Worm (Caenorhabditis elegans) whole organism, L2 larva: ENCODE results near the gene suds-3.
"Not testable (repeated sequence)": the region's sequence is repeated elsewhere in the genome, so short reads cannot be mapped to it uniquely, and the experiment has no call there.

Source experiments
- C34F6.9 ChIP-seq: fragments of 150-350 bp; optimal IDR thresholded peaks from 2 replicates; lab custom pipeline; 2014; ENCODE audit warnings: missing biosample characterization, missing genetic modification characterization
- F13H6.1 ChIP-seq: sonication (generic microtip); optimal IDR thresholded peaks from 2 replicates; lab custom pipeline; 2016; ENCODE audit warnings: missing genetic modification characterization, missing compliant biosample characterization
- ama-1 ChIP-seq: fragments of 150-350 bp; optimal IDR thresholded peaks from 2 replicates; lab custom pipeline; 2018; ENCODE audit warnings: inconsistent platforms
- blmp-1 ChIP-seq: sonication (generic microtip); optimal IDR thresholded peaks from 2 replicates; lab custom pipeline; 2017; ENCODE audit warnings: missing genetic modification characterization, mild to moderate bottlenecking, missing compliant biosample characterization, antibody characterized with exemption, moderate library complexity; ENCODE audit not compliant: insufficient read depth
- crh-2 ChIP-seq: sonication (generic microtip); optimal IDR thresholded peaks from 2 replicates; lab custom pipeline; 2017; ENCODE audit warnings: missing biosample characterization, missing genetic modification characterization
- egl-27 ChIP-seq: sonication (generic microtip); optimal IDR thresholded peaks from 3 replicates; lab custom pipeline; 2017; ENCODE audit warnings: missing biosample characterization, missing genetic modification reagents, missing genetic modification characterization
- fos-1 ChIP-seq: fragments of 150-350 bp; optimal IDR thresholded peaks from 2 replicates; lab custom pipeline; 2014; ENCODE audit warnings: missing biosample characterization, missing genetic modification characterization
- gmeb-1 ChIP-seq: fragments of 150-350 bp; optimal IDR thresholded peaks from 2 replicates; lab custom pipeline; 2014; ENCODE audit warnings: missing biosample characterization, missing genetic modification characterization
- lin-11 ChIP-seq: fragments of 150-350 bp; sonication (generic microtip); optimal IDR thresholded peaks from 2 replicates; lab custom pipeline; 2014; ENCODE audit warnings: missing biosample characterization, missing genetic modification characterization, inconsistent platforms, mixed read lengths
- lin-13 ChIP-seq: fragments of 150-350 bp; optimal IDR thresholded peaks from 2 replicates; lab custom pipeline; 2014; ENCODE audit warnings: missing biosample characterization, missing genetic modification reagents, missing genetic modification characterization
- lsy-2 ChIP-seq, 2 experiments: fragments of 150-350 bp in 1 of 2; sonication (generic microtip) in 1 of 2; optimal IDR thresholded peaks; 2 replicates each; lab custom pipeline; 2014 to 2017; ENCODE audit warnings: missing biosample characterization in 2 of 2, missing genetic modification characterization in 2 of 2
- mbf-1 ChIP-seq: sonication (generic microtip); optimal IDR thresholded peaks from 2 replicates; lab custom pipeline; 2017; ENCODE audit warnings: missing biosample characterization, missing genetic modification characterization
- mdl-1 ChIP-seq, 2 experiments: fragments of 150-350 bp in 1 of 2; sonication (generic microtip) in 1 of 2; optimal IDR thresholded peaks; 2 replicates each; lab custom pipeline; 2017; ENCODE audit warnings: missing biosample characterization in 2 of 2, missing genetic modification characterization in 2 of 2
- nhr-12 ChIP-seq: fragments of 150-350 bp; optimal IDR thresholded peaks from 2 replicates; lab custom pipeline; 2014; ENCODE audit warnings: missing biosample characterization, missing genetic modification characterization
- nhr-129 ChIP-seq: fragments of 150-350 bp; optimal IDR thresholded peaks from 2 replicates; lab custom pipeline; 2014; ENCODE audit warnings: missing biosample characterization, missing genetic modification characterization
- nhr-21 ChIP-seq: fragments of 150-350 bp; optimal IDR thresholded peaks from 2 replicates; lab custom pipeline; 2014; ENCODE audit warnings: missing biosample characterization, missing genetic modification characterization
- nhr-237 ChIP-seq: fragments of 150-350 bp; optimal IDR thresholded peaks from 2 replicates; lab custom pipeline; 2014; ENCODE audit warnings: missing biosample characterization, missing genetic modification characterization
- nhr-77 ChIP-seq: fragments of 150-350 bp; optimal IDR thresholded peaks from 2 replicates; lab custom pipeline; 2014; ENCODE audit warnings: missing biosample characterization, missing genetic modification characterization
- sem-4 ChIP-seq: fragments of 150-350 bp; optimal IDR thresholded peaks from 2 replicates; lab custom pipeline; 2014; ENCODE audit warnings: missing biosample characterization, missing genetic modification reagents, missing genetic modification characterization
- sma-3 ChIP-seq: sonication (generic microtip); optimal IDR thresholded peaks from 2 replicates; lab custom pipeline; 2016; ENCODE audit warnings: missing genetic modification reagents, missing genetic modification characterization, missing compliant biosample characterization
- sma-9 ChIP-seq, 2 experiments: fragments of 150-350 bp in 1 of 2; sonication (generic microtip) in 1 of 2; optimal IDR thresholded peaks; 2 replicates each; lab custom pipeline; 2014 to 2016; ENCODE audit warnings: missing genetic modification characterization in 2 of 2, mild to moderate bottlenecking in 1 of 2, missing biosample characterization in 1 of 2, missing compliant biosample characterization in 1 of 2, missing genetic modification reagents in 1 of 2, moderate library complexity in 1 of 2
- unc-55 ChIP-seq: fragments of 150-350 bp; sonication (generic microtip); optimal IDR thresholded peaks from 3 replicates; lab custom pipeline; 2014; ENCODE audit warnings: missing biosample characterization, missing genetic modification reagents, missing genetic modification characterization
- zag-1 ChIP-seq: fragments of 150-350 bp; optimal IDR thresholded peaks from 2 replicates; lab custom pipeline; 2014; ENCODE audit warnings: missing biosample characterization, missing genetic modification characterization
- ztf-1 ChIP-seq: fragments of 200-800 bp; sonication (Bioruptor generic); conservative IDR thresholded peaks from 2 replicates; pipeline ENCODE4 v1.3.6; 2022; ENCODE audit warnings: missing genetic modification characterization, missing compliant biosample characterization

Gene suds-3

ce11 chrV:9978425-9978824 lies 47.6 kb downstream of the suds-3 start:
- TF ChIP-seq ztf-1 (no peak), nhr-237 (tag; lab: Kevin White, UChicago) (no peak), ama-1 (lab: Kevin White, UChicago) (no peak), blmp-1 (tag; lab: Kevin White, UChicago) (no peak), C34F6.9 (peak; percentile 35), nhr-129 (peak; percentile 33), mdl-1 (tag; optimal IDR thresholded peaks at IDR 0.05; lab: Kevin White, UChicago) (peak in 1 of 2 experiments; percentile 15), zag-1 (tag; lab: Kevin White, UChicago) (peak; percentile 22), nhr-77 (tag; lab: Kevin White, UChicago) (no peak), nhr-12 (tag; lab: Kevin White, UChicago) (no peak), sma-9 (GFP tag; optimal IDR thresholded peaks at IDR 0.05; lab: Kevin White, UChicago) (peak; percentile 22), sma-9 (tag; optimal IDR thresholded peaks at IDR 0.05; lab: Kevin White, UChicago) (no peak), unc-55 (GFP tag; lab: Kevin White, UChicago) (peak; percentile 80), lsy-2 (tag; optimal IDR thresholded peaks at IDR 0.05; lab: Kevin White, UChicago) (peak in 1 of 2 experiments; percentile 36), crh-2 (tag; lab: Kevin White, UChicago) (peak; percentile 17), lin-11 (tag; lab: Kevin White, UChicago) (no peak), mbf-1 (tag; lab: Kevin White, UChicago) (no peak)

DNA sequence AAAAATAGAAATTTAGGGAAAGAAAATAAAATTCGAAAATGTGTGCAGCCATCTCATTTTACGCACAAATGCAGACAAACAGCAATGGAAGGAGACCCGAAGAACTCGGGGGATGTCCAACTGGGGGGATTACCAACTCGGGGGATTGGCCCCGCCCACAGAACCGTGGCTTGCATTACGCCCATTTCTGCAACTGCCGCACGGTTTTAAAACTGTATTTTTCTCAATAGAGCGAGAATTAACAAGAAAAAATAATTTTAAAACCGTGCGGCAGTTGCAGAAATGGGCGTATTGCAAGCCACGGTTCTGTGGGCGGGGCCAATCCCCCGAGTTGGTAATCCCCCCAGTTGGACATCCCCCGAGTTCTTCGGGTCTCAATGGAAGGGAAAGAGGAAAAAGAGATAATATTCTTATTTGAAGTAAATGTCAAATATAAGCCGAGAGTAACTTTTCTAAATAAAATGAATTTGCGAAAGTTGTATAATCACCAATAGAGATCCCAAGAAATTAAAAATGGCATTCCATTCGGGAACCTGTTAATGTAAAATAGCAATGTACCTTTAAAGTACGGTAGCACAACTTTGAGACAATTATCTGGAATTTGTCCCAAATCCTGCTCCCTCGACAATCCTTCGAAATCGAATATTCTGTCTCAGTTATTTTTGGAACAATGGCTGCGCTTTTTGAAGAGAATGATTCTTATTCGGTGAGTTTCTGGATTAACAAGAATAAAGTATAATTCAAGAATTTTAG lies 50.1 kb downstream of the suds-3 start, which contains the start of the genes ruvb-1 and tofu-1:
ruvb-1 (minus strand) TSS at position 72 of the 753 bp plus-strand sequence.
tofu-1 (plus strand) TSS at position 417 of the 753 bp plus-strand sequence.
- TF ChIP-seq F13H6.1 (tag; lab: Kevin White, UChicago) (peak; percentile 85), egl-27 (tag; lab: Kevin White, UChicago) (peak; percentile 14), gmeb-1 (tag; lab: Kevin White, UChicago) (peak; percentile 68), lin-11 (tag; lab: Kevin White, UChicago) (peak; percentile 56), sma-3 (GFP tag; lab: Kevin White, UChicago) (peak; percentile 91), lin-13 (GFP tag; lab: Kevin White, UChicago) (peak; percentile 80), fos-1 (tag; lab: Kevin White, UChicago) (peak; percentile 26), sem-4 (tag; lab: Kevin White, UChicago) (peak; percentile 40), crh-2 (tag; lab: Kevin White, UChicago) (peak; percentile 65), nhr-129 (peak; percentile 22), blmp-1 (tag; lab: Kevin White, UChicago) (peak; percentile 5), unc-55 (GFP tag; lab: Kevin White, UChicago) (peak; percentile 58), C34F6.9 (peak; percentile 58), lsy-2 (tag; optimal IDR thresholded peaks at IDR 0.05; lab: Kevin White, UChicago) (peak in 1 of 2 experiments; percentile 62), nhr-21 (tag; lab: Kevin White, UChicago) (peak; percentile 41), sma-9 (GFP tag; optimal IDR thresholded peaks at IDR 0.05; lab: Kevin White, UChicago) (peak; percentile 22)
- not testable (repeated sequence) for TF ChIP-seq sma-9 (tag; optimal IDR thresholded peaks at IDR 0.05; lab: Kevin White, UChicago)
